Worm (Caenorhabditis elegans) whole organism, mixed stage, embryonic: ENCODE data around the gene C01B10.11.

Experiments
- M03D4.4 ChIP-seq: sonication (generic microtip); optimal IDR thresholded peaks from 2 replicates; lab custom pipeline; 2017; ENCODE audit warnings: mild to moderate bottlenecking, missing genetic modification characterization, missing compliant biosample characterization
- bed-3 ChIP-seq: fragments of 200-800 bp; sonication (Bioruptor generic); optimal IDR thresholded peaks from 3 replicates; lab custom pipeline; 2018; ENCODE audit warnings: mild to moderate bottlenecking, missing genetic modification characterization, moderate library complexity, missing compliant biosample characterization
- blmp-1 ChIP-seq: fragments of 150-350 bp; optimal IDR thresholded peaks from 2 replicates; lab custom pipeline; 2014; ENCODE audit warnings: missing biosample characterization, missing genetic modification characterization
- ceh-39 ChIP-seq: fragments of 150-350 bp; optimal IDR thresholded peaks from 2 replicates; lab custom pipeline; 2014; ENCODE audit warnings: missing biosample characterization, missing genetic modification characterization
- ceh-43 ChIP-seq: fragments of 200-800 bp; sonication (Bioruptor generic); optimal IDR thresholded peaks from 2 replicates; lab custom pipeline; 2018; ENCODE audit warnings: mild to moderate bottlenecking, missing genetic modification characterization, moderate library complexity, missing compliant biosample characterization
- ceh-83 ChIP-seq: fragments of 200-800 bp; sonication (Bioruptor generic); optimal IDR thresholded peaks from 2 replicates; lab custom pipeline; 2018; ENCODE audit warnings: mild to moderate bottlenecking, missing genetic modification characterization, missing compliant biosample characterization
- ces-1 ChIP-seq: fragments of 150-350 bp; optimal IDR thresholded peaks from 2 replicates; lab custom pipeline; 2014; ENCODE audit warnings: missing biosample characterization, missing genetic modification reagents, missing genetic modification characterization
- cnd-1 ChIP-seq: fragments of 200-800 bp; sonication (Bioruptor generic); optimal IDR thresholded peaks from 2 replicates; lab custom pipeline; 2018; ENCODE audit warnings: mild to moderate bottlenecking, missing genetic modification characterization, missing compliant biosample characterization
- drap-1 ChIP-seq: fragments of 200-800 bp; sonication (Bioruptor generic); optimal IDR thresholded peaks from 3 replicates; lab custom pipeline; 2018; ENCODE audit warnings: mild to moderate bottlenecking, missing genetic modification characterization, missing compliant biosample characterization
- elt-1 ChIP-seq: sonication (generic microtip); optimal IDR thresholded peaks from 2 replicates; lab custom pipeline; 2017; ENCODE audit warnings: missing genetic modification characterization, mild to moderate bottlenecking, missing compliant biosample characterization, antibody characterized with exemption, moderate library complexity, borderline replicate concordance; ENCODE audit not compliant: insufficient read depth
- elt-3 ChIP-seq: fragments of 150-350 bp; optimal IDR thresholded peaks from 2 replicates; lab custom pipeline; 2014; ENCODE audit warnings: missing biosample characterization, missing genetic modification characterization
- flh-1 ChIP-seq: fragments of 200-800 bp; sonication (Bioruptor generic); optimal IDR thresholded peaks from 2 replicates; lab custom pipeline; 2018; ENCODE audit warnings: mild to moderate bottlenecking, missing genetic modification characterization, moderate library complexity, missing compliant biosample characterization
- ham-2 ChIP-seq: fragments of 200-800 bp; sonication (Bioruptor generic); optimal IDR thresholded peaks from 2 replicates; lab custom pipeline; 2018; ENCODE audit warnings: mild to moderate bottlenecking, missing genetic modification characterization, missing compliant biosample characterization
- hlh-1 ChIP-seq: fragments of 150-350 bp; optimal IDR thresholded peaks from 2 replicates; lab custom pipeline; 2014; ENCODE audit warnings: missing biosample characterization, missing genetic modification reagents, missing genetic modification characterization
- lin-13 ChIP-seq: fragments of 150-350 bp; optimal IDR thresholded peaks from 2 replicates; lab custom pipeline; 2014; ENCODE audit warnings: missing biosample characterization, missing genetic modification characterization
- lsy-2 ChIP-seq: fragments of 150-350 bp; optimal IDR thresholded peaks from 2 replicates; lab custom pipeline; 2014; ENCODE audit warnings: missing biosample characterization, missing genetic modification characterization
- mab-5 ChIP-seq: fragments of 150-350 bp; optimal IDR thresholded peaks from 2 replicates; lab custom pipeline; 2014; ENCODE audit warnings: missing biosample characterization, missing genetic modification characterization
- mep-1 ChIP-seq: fragments of 150-350 bp; optimal IDR thresholded peaks from 2 replicates; lab custom pipeline; 2017; ENCODE audit warnings: missing biosample characterization, missing genetic modification reagents, missing genetic modification characterization, inconsistent platforms
- mls-2 ChIP-seq: sonication (generic microtip); optimal IDR thresholded peaks from 2 replicates; lab custom pipeline; 2016; ENCODE audit warnings: mild to moderate bottlenecking, missing genetic modification characterization, moderate library complexity, missing compliant biosample characterization
- nhr-12 ChIP-seq: fragments of 150-350 bp; optimal IDR thresholded peaks from 2 replicates; lab custom pipeline; 2014; ENCODE audit warnings: missing biosample characterization, missing genetic modification characterization
- nhr-2 ChIP-seq: fragments of 150-350 bp; optimal IDR thresholded peaks from 2 replicates; lab custom pipeline; 2014; ENCODE audit warnings: missing biosample characterization, missing genetic modification characterization
- nhr-237 ChIP-seq: fragments of 150-350 bp; optimal IDR thresholded peaks from 2 replicates; lab custom pipeline; 2014; ENCODE audit warnings: missing biosample characterization, missing genetic modification characterization
- nhr-28 ChIP-seq: fragments of 150-350 bp; optimal IDR thresholded peaks from 2 replicates; lab custom pipeline; 2014; ENCODE audit warnings: missing biosample characterization, missing genetic modification characterization
- nhr-76 ChIP-seq: sonication (generic microtip); optimal IDR thresholded peaks from 2 replicates; lab custom pipeline; 2017; ENCODE audit warnings: missing biosample characterization, missing genetic modification characterization
- pha-4 ChIP-seq: fragments of 150-350 bp; optimal IDR thresholded peaks from 2 replicates; lab custom pipeline; 2018; ENCODE audit warnings: missing biosample characterization, missing genetic modification reagents, missing genetic modification characterization
- sem-2 ChIP-seq: fragments of 200-800 bp; sonication (Bioruptor generic); optimal IDR thresholded peaks from 2 replicates; lab custom pipeline; 2018; ENCODE audit warnings: mild to moderate bottlenecking, missing genetic modification characterization, missing compliant biosample characterization
- snpc-4 ChIP-seq: fragments of 150-350 bp; optimal IDR thresholded peaks from 2 replicates; lab custom pipeline; 2014; ENCODE audit warnings: missing biosample characterization, missing genetic modification characterization
- sptf-1 ChIP-seq: sonication (generic microtip); optimal IDR thresholded peaks from 2 replicates; lab custom pipeline; 2017; ENCODE audit warnings: mild to moderate bottlenecking, missing genetic modification characterization, moderate library complexity, missing compliant biosample characterization
- tbx-8 ChIP-seq: fragments of 200-800 bp; sonication (Bioruptor generic); optimal IDR thresholded peaks from 2 replicates; lab custom pipeline; 2018; ENCODE audit warnings: mild to moderate bottlenecking, missing genetic modification characterization, moderate library complexity, missing compliant biosample characterization
- unc-39 ChIP-seq: fragments of 150-350 bp; optimal IDR thresholded peaks from 2 replicates; lab custom pipeline; 2014; ENCODE audit warnings: missing biosample characterization, missing genetic modification characterization
- unc-62 ChIP-seq: fragments of 150-350 bp; optimal IDR thresholded peaks from 2 replicates; lab custom pipeline; 2014; ENCODE audit warnings: missing biosample characterization, missing genetic modification reagents, missing genetic modification characterization
- ztf-11 ChIP-seq: fragments of 150-350 bp; optimal IDR thresholded peaks from 2 replicates; lab custom pipeline; 2014; ENCODE audit warnings: missing biosample characterization, missing genetic modification characterization

C01B10.11 gene

DNA sequence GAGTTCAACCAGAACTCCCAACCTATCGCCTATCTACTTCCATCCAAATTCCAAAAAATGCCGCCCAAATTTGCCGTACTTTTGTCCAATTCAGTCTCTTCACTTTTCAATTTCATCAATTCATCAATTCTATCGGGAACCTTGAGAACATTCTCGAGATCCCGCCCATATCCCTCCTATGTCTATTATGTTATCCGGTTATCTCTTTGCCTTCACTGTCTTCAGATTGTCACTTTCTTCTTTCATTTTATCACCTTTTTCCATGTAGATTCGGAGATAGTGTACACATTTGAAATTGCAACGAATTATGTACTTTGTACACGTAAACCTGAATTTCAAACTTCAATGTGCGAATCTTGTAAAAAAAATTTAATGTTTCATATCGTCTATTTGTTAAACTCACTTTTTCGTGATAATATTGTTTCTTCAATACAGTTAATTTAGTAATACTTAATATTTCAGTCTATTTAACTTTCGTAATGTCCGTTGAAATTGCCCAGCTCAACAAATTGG lies at the start of gene C01B10.11:
C01B10.11 (plus strand) TSS at position 463 of the 513 bp plus-strand sequence.
- peak; percentile 44 for TF ChIP-seq unc-62
- no peak for TF ChIP-seq nhr-28 (tag; lab: Kevin White, UChicago)
- TF ChIP-seq elt-3 (tag; lab: Kevin White, UChicago) = peak; percentile 52
- TF ChIP-seq blmp-1 = peak; percentile 42
- no peak for TF ChIP-seq ham-2 (GFP tag; lab: Kevin White, UChicago)
- TF ChIP-seq, all 35 proteins: peak for 3

DNA sequence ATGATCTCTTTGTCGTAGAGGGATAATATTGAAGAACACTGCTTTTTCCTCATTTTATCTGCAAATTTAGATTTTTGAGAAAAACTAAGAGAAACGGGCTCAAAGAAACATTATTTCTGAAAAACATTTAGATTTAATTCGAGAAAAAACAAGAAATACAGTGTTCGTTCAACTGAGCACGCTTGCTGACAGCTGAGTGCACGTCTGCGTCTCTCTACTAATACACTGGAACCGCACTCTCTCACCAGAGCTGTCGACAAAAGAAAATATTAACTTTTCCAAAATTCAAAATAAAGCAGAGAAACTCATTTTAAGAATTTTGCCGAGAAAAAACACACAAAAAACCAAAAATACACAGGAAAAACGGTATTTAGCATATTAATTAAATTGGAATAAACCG lies 44.5 kb upstream of the C01B10.11 start, which contains the start of gene drh-1:
drh-1 (minus strand) TSS at position 58 of the 400 bp plus-strand sequence.
- TF ChIP-seq ceh-43 (GFP tag; lab: Kevin White, UChicago) = no peak
- TF ChIP-seq ztf-11 (tag; lab: Kevin White, UChicago) = no peak
- no peak for TF ChIP-seq ceh-83 (GFP tag; lab: Kevin White, UChicago)
- no peak for TF ChIP-seq pha-4
- no peak for TF ChIP-seq lin-13 (tag; lab: Kevin White, UChicago)
- no peak for TF ChIP-seq snpc-4

DNA sequence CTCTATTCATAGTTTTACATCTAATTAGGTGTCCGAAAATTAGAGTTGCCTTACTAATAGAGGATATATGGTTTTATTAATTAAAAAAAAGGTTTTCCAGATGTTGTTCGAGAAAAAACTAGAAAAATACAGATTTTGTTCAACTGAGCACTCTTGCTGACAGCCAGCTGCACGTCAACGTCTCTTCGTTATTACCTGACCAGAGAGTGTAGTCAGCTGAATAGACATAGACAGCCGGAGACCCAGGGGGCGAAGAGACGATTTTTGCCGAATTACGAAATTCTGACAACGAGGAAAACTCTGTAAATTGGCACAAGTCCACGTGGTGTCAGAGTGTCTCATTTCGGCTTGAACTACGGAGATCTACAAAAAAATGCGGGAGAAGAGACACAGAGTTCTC lies 39.2 kb upstream of the C01B10.11 start:
- TF ChIP-seq ceh-43 (GFP tag; lab: Kevin White, UChicago) (no peak), sptf-1 (tag; lab: Kevin White, UChicago) (no peak), elt-3 (tag; lab: Kevin White, UChicago) (no peak), M03D4.4 (no peak), bed-3 (GFP tag; lab: Kevin White, UChicago) (no peak), elt-1 (tag; lab: Kevin White, UChicago) (no peak), snpc-4 (no peak), hlh-1 (tag; lab: Kevin White, UChicago) (no peak), ham-2 (GFP tag; lab: Kevin White, UChicago) (no peak)

DNA sequence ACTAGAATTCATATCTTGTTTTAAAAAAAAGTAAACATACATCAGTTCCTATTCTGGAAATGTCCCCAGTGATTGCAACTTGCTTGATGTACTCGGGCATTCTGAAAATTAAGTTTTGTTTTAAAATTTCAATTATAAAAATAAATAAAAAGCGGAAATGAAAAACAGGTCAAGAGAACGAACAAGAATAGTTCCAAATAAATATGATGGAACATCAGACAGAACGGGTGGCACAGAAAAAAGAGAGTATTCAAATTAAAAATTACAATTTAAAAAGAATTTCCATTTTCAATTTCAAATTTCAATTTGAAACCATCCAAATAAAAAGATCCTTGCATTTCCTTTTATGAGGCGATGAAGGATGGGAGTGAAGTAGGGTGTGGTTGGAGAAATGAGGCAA lies 36.5 kb upstream of the C01B10.11 start, which contains the start of gene C01B10.3:
C01B10.3 (minus strand) TSS at position 101 of the 400 bp plus-strand sequence.
- TF ChIP-seq nhr-2 (no peak), sem-2 (GFP tag; lab: Kevin White, UChicago) (no peak), nhr-12 (no peak), nhr-76 (tag; lab: Kevin White, UChicago) (no peak), M03D4.4 (no peak), mep-1 (tag; lab: Kevin White, UChicago) (no peak), drap-1 (GFP tag; lab: Kevin White, UChicago) (no peak), mls-2 (no peak), ces-1 (GFP tag; lab: Kevin White, UChicago) (no peak), sptf-1 (tag; lab: Kevin White, UChicago) (no peak), ceh-43 (GFP tag; lab: Kevin White, UChicago) (no peak), mab-5 (no peak), nhr-28 (tag; lab: Kevin White, UChicago) (no peak), ceh-39 (tag; lab: Kevin White, UChicago) (no peak), cnd-1 (tag; lab: Kevin White, UChicago) (no peak), lsy-2 (no peak), elt-3 (tag; lab: Kevin White, UChicago) (no peak), unc-39 (tag; lab: Kevin White, UChicago) (no peak), nhr-237 (no peak)
- TF ChIP-seq, all 35 proteins: peak for 0

DNA sequence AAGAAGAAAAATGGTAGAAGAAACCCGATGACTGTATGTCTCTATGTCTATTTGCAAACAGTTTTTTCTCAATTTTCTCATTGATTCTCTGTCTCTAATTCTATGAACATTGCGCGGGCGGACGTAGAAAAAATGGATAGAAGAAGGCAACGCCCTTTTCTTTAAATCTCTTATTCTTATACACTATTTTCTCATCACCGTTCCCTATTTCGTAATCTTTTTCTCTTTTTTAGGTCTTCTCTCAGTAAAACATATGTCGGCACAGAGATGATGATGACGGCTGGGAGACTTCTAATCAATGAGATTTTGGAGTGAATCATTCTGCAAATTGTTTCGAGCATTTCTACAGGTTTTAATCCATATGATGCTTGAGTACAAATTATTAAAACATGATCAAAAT lies 35.6 kb upstream of the C01B10.11 start:
- no peak for TF ChIP-seq ceh-83 (GFP tag; lab: Kevin White, UChicago)
- TF ChIP-seq tbx-8 (GFP tag; lab: Kevin White, UChicago) = no peak
- TF ChIP-seq mab-5 = no peak
- TF ChIP-seq elt-3 (tag; lab: Kevin White, UChicago) = no peak
- no peak for TF ChIP-seq bed-3 (GFP tag; lab: Kevin White, UChicago)
- TF ChIP-seq mep-1 (tag; lab: Kevin White, UChicago) = no peak
- no peak for TF ChIP-seq ztf-11 (tag; lab: Kevin White, UChicago)
- no peak for TF ChIP-seq ces-1 (GFP tag; lab: Kevin White, UChicago)
- TF ChIP-seq nhr-76 (tag; lab: Kevin White, UChicago) = no peak
- TF ChIP-seq lin-13 (tag; lab: Kevin White, UChicago) = no peak
- TF ChIP-seq elt-1 (tag; lab: Kevin White, UChicago) = no peak
- no peak for TF ChIP-seq lsy-2
- no peak for TF ChIP-seq ham-2 (GFP tag; lab: Kevin White, UChicago)
- TF ChIP-seq pha-4 = no peak
- no peak for TF ChIP-seq nhr-12
- TF ChIP-seq flh-1 (GFP tag; lab: Kevin White, UChicago) = no peak
- no peak for TF ChIP-seq ceh-39 (tag; lab: Kevin White, UChicago)
- no peak for TF ChIP-seq unc-39 (tag; lab: Kevin White, UChicago)
- TF ChIP-seq nhr-2 = no peak
- no peak for TF ChIP-seq snpc-4
